Worm (Caenorhabditis elegans): ENCODE results near the gene str-161.

The str-161 gene

ce11 chrIV:4864524-4864923 is 39.3 kb downstream of the str-161 start:
- no peak for TF ChIP-seq ztf-3 (GFP tag; optimal IDR thresholded peaks at IDR 0.05)
- TF ChIP-seq F23B12.7 (tag; optimal IDR thresholded peaks at IDR 0.05; ENCODE audit: insufficient read depth): no peak
- no peak for TF ChIP-seq atf-7 (tag; optimal IDR thresholded peaks at IDR 0.05)
- TF ChIP-seq F52B5.7 (tag; optimal IDR thresholded peaks at IDR 0.05): no peak
- no peak for TF ChIP-seq F37B4.10 (GFP tag; IDR thresholded peaks at IDR 0.05)
- no peak for TF ChIP-seq Y67H2A.10 (GFP tag; conservative IDR thresholded peaks at IDR 0.05)
- TF ChIP-seq tbp1 (GFP tag; optimal IDR thresholded peaks at IDR 0.05): peak; percentile 80
- TF ChIP-seq K12H6.12 (tag; optimal IDR thresholded peaks at IDR 0.05): no peak
- TF ChIP-seq attf-6 (GFP tag; IDR thresholded peaks at IDR 0.05): 0 out of 2 replicates have a peak, but pooled peaks have one; percentile 43
- TF ChIP-seq ZK185.1 (tag; optimal IDR thresholded peaks at IDR 0.05; ENCODE audit: poor library complexity, severe bottlenecking): no peak
- no peak for TF ChIP-seq B0336.3 (GFP tag; IDR thresholded peaks at IDR 0.05)
- peak; percentile 46 for TF ChIP-seq snpc-3.4 (tag; optimal IDR thresholded peaks at IDR 0.05)
- TF ChIP-seq B0035.1 (tag; optimal IDR thresholded peaks at IDR 0.05): no peak
- TF ChIP-seq hsf-1 (GFP tag; IDR thresholded peaks at IDR 0.05): 0 out of 2 replicates have a peak, but pooled peaks have one; percentile 34
- no peak for TF ChIP-seq sea-2 (GFP tag; IDR thresholded peaks at IDR 0.05)
- TF ChIP-seq T07F8.4 (tag; optimal IDR thresholded peaks at IDR 0.05): no peak
- TF ChIP-seq snpc-1.3 (tag; optimal IDR thresholded peaks at IDR 0.05; ENCODE audit: insufficient read depth): no peak
- TF ChIP-seq Y56A3A.18 (GFP tag; IDR thresholded peaks at IDR 0.05): no peak
- TF ChIP-seq F57A8.1 (GFP tag; optimal IDR thresholded peaks at IDR 0.05): no peak
- TF ChIP-seq somi-1 (GFP tag; optimal IDR thresholded peaks at IDR 0.05): no peak
- no peak for TF ChIP-seq B0019.2 (GFP tag; conservative IDR thresholded peaks at IDR 0.05)
- no peak for TF ChIP-seq attf-3 (GFP tag; conservative IDR thresholded peaks at IDR 0.05)
- TF ChIP-seq F57C9.4 (tag; optimal IDR thresholded peaks at IDR 0.05): no peak
- TF ChIP-seq nfya-2 (GFP tag; IDR thresholded peaks at IDR 0.05): no peak
- TF ChIP-seq ekl-4 (GFP tag; IDR thresholded peaks at IDR 0.05): peak; percentile 21; the same call in 1 of the 2 replicates
- no peak for TF ChIP-seq akir-1 (GFP tag; optimal IDR thresholded peaks at IDR 0.05)
- no peak for TF ChIP-seq K11D2.4 (GFP tag; IDR thresholded peaks at IDR 0.05)
- TF ChIP-seq unc-130 (GFP tag; optimal IDR thresholded peaks at IDR 0.05): no peak
- TF ChIP-seq ztf-26 (tag; optimal IDR thresholded peaks at IDR 0.05): no peak
- TF ChIP-seq cebp-2 (GFP tag; IDR thresholded peaks at IDR 0.05): no peak
- no peak for TF ChIP-seq ceh-58 (GFP tag; IDR thresholded peaks at IDR 0.05)
- TF ChIP-seq zfh-2 (GFP tag; conservative IDR thresholded peaks at IDR 0.05): no peak
- peak; percentile 50 for TF ChIP-seq rpc-1 (optimal IDR thresholded peaks at IDR 0.05)
- peak; percentile 82 for TF ChIP-seq rpc-1 (tag; optimal IDR thresholded peaks at IDR 0.05)
- peak; percentile 31 for TF ChIP-seq him-1 (tag; optimal IDR thresholded peaks at IDR 0.05)
- TF ChIP-seq lin-35 (GFP tag; optimal IDR thresholded peaks at IDR 0.05): no peak
- no peak for TF ChIP-seq F33H1.4 (GFP tag; IDR thresholded peaks at IDR 0.05)
- no peak for TF ChIP-seq let-607 (tag; optimal IDR thresholded peaks at IDR 0.05)
- no peak for TF ChIP-seq mel-28 (tag; optimal IDR thresholded peaks at IDR 0.05; ENCODE audit: borderline replicate concordance)
- no peak for TF ChIP-seq C17E4.6 (GFP tag; IDR thresholded peaks at IDR 0.05)
- TF ChIP-seq ceh-79 (tag; optimal IDR thresholded peaks at IDR 0.05): no peak
- no peak for TF ChIP-seq ceh-40 (GFP tag; IDR thresholded peaks at IDR 0.05)
- TF ChIP-seq D2030.7 (GFP tag; IDR thresholded peaks at IDR 0.05): peak; percentile 53; the same call in 1 of the 2 replicates
- no peak for TF ChIP-seq lsy-27 (tag; optimal IDR thresholded peaks at IDR 0.05; ENCODE audit: borderline replicate concordance, insufficient read depth)
- peak; percentile 88 for TF ChIP-seq snpc-1.1 (tag; optimal IDR thresholded peaks at IDR 0.05; ENCODE audit: insufficient read depth)
- no peak for TF ChIP-seq lin-40 (tag; optimal IDR thresholded peaks at IDR 0.05)
- TF ChIP-seq die-1 (tag; optimal IDR thresholded peaks at IDR 0.05): peak; percentile 33
- no peak for TF ChIP-seq F49E8.2 (tag; optimal IDR thresholded peaks at IDR 0.05; ENCODE audit: insufficient read depth)

Measured in whole organism, young adult.